Fruit fly (Drosophila melanogaster) whole organism, embryonic: ENCODE measurements around the gene CG8051.
A peak's percentile ranks its signal among the peaks of the same experiment; 100 is the strongest.

ENCODE experiments used
- CG11456 ChIP-seq: fragments of 200-800 bp; sonication (Bioruptor generic); IDR thresholded peaks from 3 replicates; pipeline ENCODE4 v1.3.6; 2022; ENCODE audit warnings: missing biosample characterization, missing genetic modification characterization
- CG12659 ChIP-seq: fragments of 200-800 bp; sonication (Bioruptor generic); optimal IDR thresholded peaks from 3 replicates; lab custom pipeline; 2017; ENCODE audit warnings: mild to moderate bottlenecking, missing biosample characterization, missing genetic modification reagents, missing genetic modification characterization
- CG12942 ChIP-seq: fragments of 200-800 bp; sonication (Bioruptor generic); optimal IDR thresholded peaks from 3 replicates; lab custom pipeline; 2016; ENCODE audit warnings: missing biosample characterization, missing genetic modification characterization
- CG13296 ChIP-seq: fragments of 200-800 bp; sonication (Bioruptor generic); optimal IDR thresholded peaks from 3 replicates; lab custom pipeline; 2018; ENCODE audit warnings: missing biosample characterization, mild to moderate bottlenecking, missing genetic modification characterization
- CG13775 ChIP-seq: fragments of 200-800 bp; sonication (Bioruptor generic); optimal IDR thresholded peaks from 3 replicates; lab custom pipeline; 2017; ENCODE audit warnings: missing biosample characterization, mild to moderate bottlenecking, missing genetic modification characterization
- CG1529 ChIP-seq: fragments of 200-800 bp; sonication (Bioruptor generic); optimal IDR thresholded peaks from 3 replicates; lab custom pipeline; 2018; ENCODE audit warnings: missing biosample characterization, missing genetic modification characterization
- CG15514 ChIP-seq: fragments of 200-800 bp; sonication (Bioruptor generic); optimal IDR thresholded peaks from 3 replicates; lab custom pipeline; 2017; ENCODE audit warnings: missing biosample characterization, missing genetic modification characterization, mild to moderate bottlenecking, moderate library complexity, missing genetic modification reagents
- CG16863 ChIP-seq: fragments of 200-800 bp; sonication (Bioruptor generic); optimal IDR thresholded peaks from 3 replicates; lab custom pipeline; 2016; ENCODE audit warnings: missing biosample characterization, missing genetic modification characterization
- CG18764 ChIP-seq: fragments of 200-800 bp; sonication (Bioruptor generic); optimal IDR thresholded peaks from 3 replicates; lab custom pipeline; 2016; ENCODE audit warnings: missing biosample characterization, missing genetic modification characterization
- CG30431 ChIP-seq: fragments of 200-800 bp; sonication (Bioruptor generic); optimal IDR thresholded peaks from 2 replicates; lab custom pipeline; 2017; ENCODE audit warnings: missing biosample characterization, missing genetic modification characterization
- CG42726 ChIP-seq: fragments of 200-800 bp; sonication (Bioruptor generic); IDR thresholded peaks from 2 replicates; pipeline ENCODE4 v1.3.6; 2022; ENCODE audit warnings: missing biosample characterization, missing genetic modification characterization; ENCODE audit not compliant: partially characterized antibody
- CG4404 ChIP-seq: fragments of 200-800 bp; sonication (Bioruptor generic); IDR thresholded peaks from 2 replicates; pipeline ENCODE4 v1.3.6; 2022; ENCODE audit warnings: missing biosample characterization, missing genetic modification characterization
- CG6689 ChIP-seq: fragments of 200-800 bp; sonication (Bioruptor generic); IDR thresholded peaks from 2 replicates; pipeline ENCODE4 v1.3.6; 2022; ENCODE audit warnings: missing biosample characterization, missing genetic modification characterization
- CG6813 ChIP-seq: fragments of 200-800 bp; sonication (Bioruptor generic); optimal IDR thresholded peaks from 2 replicates; lab custom pipeline; 2017; ENCODE audit warnings: missing biosample characterization, missing genetic modification characterization, mild to moderate bottlenecking, moderate library complexity, missing genetic modification reagents
- CG7372 ChIP-seq: fragments of 200-800 bp; sonication (Bioruptor generic); IDR thresholded peaks from 2 replicates; pipeline ENCODE4 v1.3.6; 2022; ENCODE audit warnings: missing biosample characterization, missing genetic modification characterization
- CG8388 ChIP-seq: fragments of 200-800 bp; sonication (Bioruptor generic); optimal IDR thresholded peaks from 2 replicates; lab custom pipeline; 2019; ENCODE audit warnings: missing biosample characterization, mild to moderate bottlenecking, missing genetic modification characterization, moderate library complexity
- CG9437 ChIP-seq: fragments of 200-800 bp; sonication (Bioruptor generic); optimal IDR thresholded peaks from 2 replicates; lab custom pipeline; 2018; ENCODE audit warnings: missing biosample characterization, mild to moderate bottlenecking, missing genetic modification characterization
- CG9727 ChIP-seq: fragments of 200-800 bp; sonication (Bioruptor generic); optimal IDR thresholded peaks from 3 replicates; lab custom pipeline; 2017; ENCODE audit warnings: missing biosample characterization, mild to moderate bottlenecking, missing genetic modification characterization
- CG9797 ChIP-seq: fragments of 200-800 bp; sonication (Bioruptor generic); optimal IDR thresholded peaks from 3 replicates; lab custom pipeline; 2018; ENCODE audit warnings: missing biosample characterization, mild to moderate bottlenecking, missing genetic modification characterization
- Ets65A ChIP-seq: fragments of 200-800 bp; sonication (Bioruptor generic); peaks from one replicate; lab custom pipeline; 2016; ENCODE audit warnings: missing biosample characterization, missing genetic modification characterization
- HLH4C ChIP-seq: fragments of 200-800 bp; sonication (Bioruptor generic); IDR thresholded peaks from 3 replicates; pipeline ENCODE4 v1.3.6; 2022; ENCODE audit warnings: missing biosample characterization, missing genetic modification characterization; ENCODE audit not compliant: partially characterized antibody
- Hand ChIP-seq: fragments of 200-800 bp; sonication (Bioruptor generic); optimal IDR thresholded peaks from 2 replicates; lab custom pipeline; 2017; ENCODE audit warnings: mild to moderate bottlenecking, missing biosample characterization, missing genetic modification reagents, missing genetic modification characterization
- NC2α ChIP-seq: fragments of 200-800 bp; sonication (Bioruptor generic); optimal IDR thresholded peaks from 2 replicates; lab custom pipeline; 2016; ENCODE audit warnings: missing biosample characterization, missing genetic modification characterization
- NC2β ChIP-seq: fragments of 200-800 bp; sonication (Bioruptor generic); optimal IDR thresholded peaks from 2 replicates; lab custom pipeline; 2016; ENCODE audit warnings: missing biosample characterization, missing genetic modification characterization
- Nf-YB ChIP-seq: fragments of 200-800 bp; sonication (Bioruptor generic); optimal IDR thresholded peaks from 3 replicates; lab custom pipeline; 2019; ENCODE audit warnings: missing biosample characterization, mild to moderate bottlenecking, missing genetic modification characterization, moderate library complexity
- Pdp1 ChIP-seq, 2 experiments: fragments of 200-800 bp; sonication (Bioruptor generic); optimal IDR thresholded peaks; 3 replicates each; lab custom pipeline; 2016; ENCODE audit warnings: missing biosample characterization in 2 of 2, missing genetic modification characterization in 2 of 2, mild to moderate bottlenecking in 1 of 2, moderate library complexity in 1 of 2
- Ravus ChIP-seq: fragments of 200-800 bp; sonication (Bioruptor generic); IDR thresholded peaks from 2 replicates; pipeline ENCODE4 v1.3.6; 2022; ENCODE audit warnings: missing biosample characterization, missing genetic modification characterization
- Spps ChIP-seq: fragments of 200-800 bp; sonication (Bioruptor generic); optimal IDR thresholded peaks from 2 replicates; lab custom pipeline; 2018; ENCODE audit warnings: missing biosample characterization, mild to moderate bottlenecking, missing genetic modification characterization
- TFAM ChIP-seq: fragments of 200-800 bp; sonication (Bioruptor generic); optimal IDR thresholded peaks from 2 replicates; lab custom pipeline; 2017; ENCODE audit warnings: missing biosample characterization, missing genetic modification characterization, inconsistent platforms
- ac ChIP-seq: fragments of 200-800 bp; sonication (Bioruptor generic); optimal IDR thresholded peaks from 3 replicates; lab custom pipeline; 2017; ENCODE audit warnings: missing biosample characterization, mild to moderate bottlenecking, missing genetic modification characterization
- ara ChIP-seq: fragments of 200-800 bp; sonication (Bioruptor generic); IDR thresholded peaks from 2 replicates; pipeline ENCODE4 v1.3.6; 2022; ENCODE audit warnings: missing biosample characterization, missing genetic modification characterization
- bab2 ChIP-seq: fragments of 200-800 bp; sonication (Bioruptor generic); optimal IDR thresholded peaks from 2 replicates; lab custom pipeline; 2016; ENCODE audit warnings: missing biosample characterization, missing genetic modification characterization
- bsh ChIP-seq, 2 experiments: fragments of 200-800 bp; sonication (Bioruptor generic); optimal IDR thresholded peaks; 2 replicates each; lab custom pipeline; 2017 to 2018; ENCODE audit warnings: mild to moderate bottlenecking in 2 of 2, missing biosample characterization in 2 of 2, missing genetic modification characterization in 2 of 2, moderate library complexity in 1 of 2
- chinmo ChIP-seq: fragments of 200-800 bp; sonication (Bioruptor generic); IDR thresholded peaks from 4 replicates; pipeline ENCODE4 v1.3.6; 2022; ENCODE audit warnings: missing biosample characterization, missing genetic modification characterization; ENCODE audit not compliant: partially characterized antibody
- chm ChIP-seq: fragments of 200-800 bp; sonication (Bioruptor generic); IDR thresholded peaks from 2 replicates; pipeline ENCODE4 v1.3.6; 2022; ENCODE audit warnings: missing biosample characterization, missing genetic modification characterization
- crc ChIP-seq: fragments of 200-800 bp; sonication (Bioruptor generic); optimal IDR thresholded peaks from 2 replicates; lab custom pipeline; 2016; ENCODE audit warnings: missing biosample characterization, missing genetic modification characterization
- dan ChIP-seq: fragments of 200-800 bp; sonication (Bioruptor generic); IDR thresholded peaks from 2 replicates; pipeline ENCODE4 v1.3.6; 2022; ENCODE audit warnings: missing biosample characterization, missing genetic modification characterization
- fd96Cb ChIP-seq: fragments of 200-800 bp; sonication (Bioruptor generic); optimal IDR thresholded peaks from 2 replicates; lab custom pipeline; 2018; ENCODE audit warnings: missing biosample characterization, mild to moderate bottlenecking, missing genetic modification characterization, moderate library complexity
- gro ChIP-seq: fragments of 200-800 bp; sonication (Bioruptor generic); optimal IDR thresholded peaks from 2 replicates; lab custom pipeline; 2016; ENCODE audit warnings: missing biosample characterization, missing genetic modification characterization
- hbn ChIP-seq: fragments of 200-800 bp; sonication (Bioruptor generic); IDR thresholded peaks from 2 replicates; pipeline ENCODE4 v1.3.6; 2022; ENCODE audit warnings: missing biosample characterization, missing genetic modification characterization; ENCODE audit not compliant: partially characterized antibody
- her ChIP-seq: fragments of 200-800 bp; sonication (Bioruptor generic); optimal IDR thresholded peaks from 2 replicates; lab custom pipeline; 2016; ENCODE audit warnings: missing biosample characterization, missing genetic modification characterization
- ind ChIP-seq: fragments of 200-800 bp; sonication (Bioruptor generic); optimal IDR thresholded peaks from 3 replicates; lab custom pipeline; 2016; ENCODE audit warnings: missing biosample characterization, missing genetic modification characterization
- lmd ChIP-seq: fragments of 200-800 bp; sonication (Bioruptor generic); IDR thresholded peaks from 2 replicates; pipeline ENCODE4 v1.3.6; 2022; ENCODE audit warnings: missing biosample characterization, missing genetic modification characterization
- maf-S ChIP-seq: fragments of 200-800 bp; sonication (Bioruptor generic); optimal IDR thresholded peaks from 2 replicates; lab custom pipeline; 2016; ENCODE audit warnings: missing biosample characterization, missing genetic modification characterization
- pzg ChIP-seq: fragments of 200-800 bp; sonication (Bioruptor generic); optimal IDR thresholded peaks from 3 replicates; lab custom pipeline; 2018; ENCODE audit warnings: missing biosample characterization, mild to moderate bottlenecking, missing genetic modification characterization, moderate library complexity
- sc ChIP-seq, 3 experiments: fragments of >200 bp in 2 of 3; fragments of 200-800 bp in 1 of 3; sonication (Bioruptor generic) in 1 of 3; optimal IDR thresholded peaks; 2 replicates in 2 of 3; 3 replicates in 1 of 3; lab custom pipeline; 2017; ENCODE audit warnings: mild to moderate bottlenecking in 1 of 3, missing biosample characterization in 1 of 3, missing genetic modification characterization in 1 of 3, missing genetic modification reagents in 1 of 3
- sens-2 ChIP-seq: fragments of 200-800 bp; sonication (Bioruptor generic); IDR thresholded peaks from 2 replicates; pipeline ENCODE4 v1.3.6; 2022; ENCODE audit warnings: missing biosample characterization, missing genetic modification characterization
- slou ChIP-seq: fragments of 200-800 bp; sonication (Bioruptor generic); optimal IDR thresholded peaks from 3 replicates; lab custom pipeline; 2016; ENCODE audit warnings: missing biosample characterization, missing genetic modification characterization
- sug ChIP-seq: fragments of 200-800 bp; optimal IDR thresholded peaks from 2 replicates; lab custom pipeline; 2019; ENCODE audit warnings: missing biosample characterization, mild to moderate bottlenecking, missing genetic modification characterization, moderate library complexity
- wor ChIP-seq: fragments of 200-800 bp; sonication (Bioruptor generic); IDR thresholded peaks from 2 replicates; pipeline ENCODE4 v1.3.6; 2022; ENCODE audit warnings: missing biosample characterization, missing genetic modification characterization

The CG8051 gene

dm6 chrX:19323835-19324133 lies 16.1 kb upstream of the CG8051 start (continued):
- TF ChIP-seq CG12942 (GFP tag; lab: Kevin White, UChicago) (peak; percentile 64), pzg (GFP tag; lab: Kevin White, UChicago) (peak; percentile 12), TFAM (no peak), CG7372 (GFP tag; lab: Robert Waterston, UW) (peak; percentile 61; the same call in 1 of the 2 replicates), ara (peak; percentile 55), CG42726 (GFP tag; lab: Robert Waterston, UW) (no peak), sc (optimal IDR thresholded peaks at IDR 0.05; lab: Kevin White, UChicago) (no peak), sc (GFP tag; optimal IDR thresholded peaks at IDR 0.05; lab: Kevin White, UChicago) (peak; percentile 14), her (GFP tag; lab: Kevin White, UChicago) (peak; percentile 56), CG9727 (GFP tag; lab: Kevin White, UChicago) (peak; percentile 84), lmd (GFP tag; lab: Robert Waterston, UW) (peak; percentile 87), CG15514 (GFP tag; lab: Kevin White, UChicago) (peak; percentile 85), chm (GFP tag; lab: Robert Waterston, UW) (0 out of 2 replicates have a peak, but pooled peaks have one; percentile 30), Ravus (peak; percentile 57), CG1529 (GFP tag; lab: Kevin White, UChicago) (peak; percentile 54), CG6689 (GFP tag; lab: Robert Waterston, UW) (peak; percentile 78), NC2α (peak; percentile 3), dan (GFP tag; lab: Robert Waterston, UW) (no peak), sug (peak; percentile 67), Pdp1 (GFP tag; optimal IDR thresholded peaks at IDR 0.05; lab: Kevin White, UChicago) (peak; percentile 43 to 74), sens-2 (GFP tag; lab: Robert Waterston, UW) (peak; percentile 61), CG6813 (GFP tag; lab: Kevin White, UChicago) (peak; percentile 87), CG18764 (GFP tag; lab: Kevin White, UChicago) (peak; percentile 39), gro (peak; percentile 73), maf-S (GFP tag; lab: Kevin White, UChicago) (peak; percentile 52), chinmo (GFP tag; lab: Robert Waterston, UW) (0 out of 4 replicates have a peak, but pooled peaks have one; percentile 37), Hand (peak; percentile 83), Spps (tag; lab: Kevin White, UChicago) (peak; percentile 51), Nf-YB (peak; percentile 53), bab2 (GFP tag; lab: Kevin White, UChicago) (peak; percentile 51), CG9437 (GFP tag; lab: Kevin White, UChicago) (peak; percentile 26), CG4404 (GFP tag; lab: Robert Waterston, UW) (peak; percentile 72; the same call in 1 of the 2 replicates), CG13775 (peak; percentile 83), CG30431 (GFP tag; lab: Kevin White, UChicago) (peak; percentile 61), wor (peak; percentile 52), NC2β (GFP tag; lab: Kevin White, UChicago) (peak; percentile 32), CG11456 (GFP tag; lab: Robert Waterston, UW) (peak; percentile 86), hbn (GFP tag; lab: Robert Waterston, UW) (no peak), HLH4C (no peak), CG16863 (GFP tag; lab: Kevin White, UChicago) (peak; percentile 63), fd96Cb (peak; percentile 78), crc (GFP tag; lab: Kevin White, UChicago) (peak; percentile 67), CG13296 (peak; percentile 63), CG12659 (GFP tag; lab: Kevin White, UChicago) (peak; percentile 85), CG8388 (GFP tag; lab: Kevin White, UChicago) (peak; percentile 75), bsh (GFP tag; optimal IDR thresholded peaks at IDR 0.05; lab: Kevin White, UChicago) (peak; percentile 85 to 87), CG9797 (GFP tag; lab: Kevin White, UChicago) (no peak), slou (GFP tag; lab: Kevin White, UChicago) (peak; percentile 34), ind (GFP tag; lab: Kevin White, UChicago) (peak; percentile 81), Ets65A (GFP tag; lab: Kevin White, UChicago) (peak; percentile 57), ac (GFP tag; lab: Kevin White, UChicago) (no peak)
